Fruit fly (Drosophila melanogaster): ENCODE data around the gene CG33310.
A peak's percentile ranks its signal among the peaks of the same experiment; 100 is the strongest.

Gene CG33310

DNA sequence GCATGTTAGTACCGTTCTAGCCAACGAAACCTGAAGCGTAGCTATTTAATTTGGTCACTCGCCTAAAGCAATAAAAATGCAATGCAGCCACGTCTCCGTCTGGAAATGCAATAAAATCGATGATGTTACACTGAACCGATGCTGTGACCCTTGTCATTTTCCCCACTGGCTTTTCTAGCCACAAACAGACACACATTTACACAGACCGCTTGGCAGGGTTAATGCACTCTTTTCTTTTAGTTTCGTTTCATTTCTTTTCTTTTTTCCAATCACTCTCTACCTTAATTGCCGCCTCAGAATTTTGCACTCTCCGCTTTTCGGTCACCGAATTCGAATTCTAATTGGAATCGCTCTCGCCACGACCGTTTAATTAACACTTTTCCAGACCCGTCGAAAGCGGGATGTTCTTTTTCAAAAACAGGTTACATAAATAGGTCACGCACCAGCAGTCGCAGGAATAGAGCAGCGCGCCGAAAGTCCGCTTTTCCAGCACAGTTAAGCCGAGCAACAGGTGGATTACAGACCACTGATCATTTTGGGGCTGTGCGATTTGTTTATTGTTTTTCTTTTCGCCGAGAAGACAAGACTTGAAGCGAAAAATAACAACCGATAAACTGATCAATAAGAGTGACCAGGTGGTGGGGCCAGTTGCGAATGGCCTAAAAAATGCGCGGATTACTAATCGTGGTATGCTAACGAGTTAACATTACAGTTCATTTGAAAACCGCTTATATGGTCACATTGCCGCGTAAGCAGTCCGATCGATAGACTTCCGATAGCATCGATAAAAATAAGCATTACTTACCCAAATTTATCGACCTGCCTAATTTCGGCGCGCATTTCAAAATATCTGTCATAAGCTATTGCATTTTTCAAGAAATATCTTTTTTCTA is 30.8 kb downstream of the CG33310 start, which contains the start of gene ck (continued):
- TF ChIP-seq ttk (GFP tag; IDR thresholded peaks at IDR 0.05) (no peak), luna (GFP tag; optimal IDR thresholded peaks at IDR 0.05) (no peak), hkb (optimal IDR thresholded peaks at IDR 0.05) (no peak), hkb (GFP tag; IDR thresholded peaks at IDR 0.05) (no peak), CG16813 (GFP tag; IDR thresholded peaks at IDR 0.05; ENCODE audit: partially characterized antibody) (peak; percentile 74), ATbp (GFP tag; optimal IDR thresholded peaks at IDR 0.05) (no peak), dm (GFP tag; optimal IDR thresholded peaks at IDR 0.05) (no peak), gt (GFP tag; IDR thresholded peaks at IDR 0.05) (no peak), CG13287 (GFP tag; IDR thresholded peaks at IDR 0.05; ENCODE audit: partially characterized antibody) (peak; percentile 74), CG32532 (GFP tag; IDR thresholded peaks at IDR 0.05) (no peak), CG15269 (tag; optimal IDR thresholded peaks at IDR 0.05) (no peak), CG2712 (tag; optimal IDR thresholded peaks at IDR 0.05) (peak; percentile 18), CG16863 (GFP tag; optimal IDR thresholded peaks at IDR 0.05) (no peak), cad (GFP tag; optimal IDR thresholded peaks at IDR 0.05) (no peak), esg (GFP tag; conservative IDR thresholded peaks at IDR 0.05) (no peak), Fer3 (tag; optimal IDR thresholded peaks at IDR 0.05) (no peak), stc (GFP tag; IDR thresholded peaks at IDR 0.05) (peak; percentile 11; the same call in 1 of the 2 replicates), sisA (GFP tag; IDR thresholded peaks at IDR 0.05) (no peak), disco-r (GFP tag; optimal IDR thresholded peaks at IDR 0.05) (no peak), CG10543 (GFP tag; optimal IDR thresholded peaks at IDR 0.05) (no peak), CG16815 (GFP tag; optimal IDR thresholded peaks at IDR 0.05) (no peak), tna (GFP tag; IDR thresholded peaks at IDR 0.05; ENCODE audit: partially characterized antibody) (peak; percentile 77), Scr (GFP tag; IDR thresholded peaks at IDR 0.05; ENCODE audit: partially characterized antibody) (peak; percentile 67), CG12219 (GFP tag; optimal IDR thresholded peaks at IDR 0.05) (no peak), bbx (GFP tag; IDR thresholded peaks at IDR 0.05; ENCODE audit: partially characterized antibody) (peak; percentile 88), E2f2 (GFP tag; IDR thresholded peaks at IDR 0.05) (peak; percentile 96), Camta (GFP tag; optimal IDR thresholded peaks at IDR 0.05) (no peak), CG9609 (GFP tag; optimal IDR thresholded peaks at IDR 0.05) (no peak), CG2120 (GFP tag; optimal IDR thresholded peaks at IDR 0.05) (no peak), CG1603 (tag; optimal IDR thresholded peaks at IDR 0.05) (peak; percentile 82), slp2 (GFP tag; optimal IDR thresholded peaks at IDR 0.05) (no peak), CG3281 (GFP tag; optimal IDR thresholded peaks at IDR 0.05) (no peak), Mad (GFP tag; optimal IDR thresholded peaks at IDR 0.05) (no peak), CG11093 (GFP tag; IDR thresholded peaks at IDR 0.05) (no peak), tll (GFP tag; optimal IDR thresholded peaks at IDR 0.05) (no peak), Bgb (GFP tag; IDR thresholded peaks at IDR 0.05; ENCODE audit: partially characterized antibody) (peak; percentile 80), D (optimal IDR thresholded peaks at IDR 0.05) (peak; percentile 43), D (GFP tag; optimal IDR thresholded peaks at IDR 0.05) (no peak), CG17186 (GFP tag; optimal IDR thresholded peaks at IDR 0.05) (no peak), CG32772 (GFP tag; IDR thresholded peaks at IDR 0.05) (no peak), CrebB (tag; optimal IDR thresholded peaks at IDR 0.05) (no peak), Bdp1 (GFP tag; optimal IDR thresholded peaks at IDR 0.05) (no peak), CG10959 (GFP tag; IDR thresholded peaks at IDR 0.05) (no peak), Dip3 (GFP tag; optimal IDR thresholded peaks at IDR 0.05) (no peak), ham (GFP tag; IDR thresholded peaks at IDR 0.05) (no peak), aop (GFP tag; IDR thresholded peaks at IDR 0.05) (no peak), Asciz (GFP tag; optimal IDR thresholded peaks at IDR 0.05) (no peak), Pdp1 (GFP tag; optimal IDR thresholded peaks at IDR 0.05) (peak in 1 of 2 experiments; percentile 79), CG30431 (GFP tag; optimal IDR thresholded peaks at IDR 0.05) (no peak), CG8388 (GFP tag; optimal IDR thresholded peaks at IDR 0.05) (no peak)
